Fruit fly (Drosophila melanogaster): ENCODE measurements around the gene Mvl.

Gene Mvl

dm6 chr3R:21042399-21042798 lies 18.2 kb downstream of the Mvl start, which contains the start of gene Dhc93AB:
Gene Dhc93AB (minus strand): TSS chr3R:21042499.
- TF ChIP-seq CG11902 (GFP tag; optimal IDR thresholded peaks at IDR 0.05) = no peak

DNA sequence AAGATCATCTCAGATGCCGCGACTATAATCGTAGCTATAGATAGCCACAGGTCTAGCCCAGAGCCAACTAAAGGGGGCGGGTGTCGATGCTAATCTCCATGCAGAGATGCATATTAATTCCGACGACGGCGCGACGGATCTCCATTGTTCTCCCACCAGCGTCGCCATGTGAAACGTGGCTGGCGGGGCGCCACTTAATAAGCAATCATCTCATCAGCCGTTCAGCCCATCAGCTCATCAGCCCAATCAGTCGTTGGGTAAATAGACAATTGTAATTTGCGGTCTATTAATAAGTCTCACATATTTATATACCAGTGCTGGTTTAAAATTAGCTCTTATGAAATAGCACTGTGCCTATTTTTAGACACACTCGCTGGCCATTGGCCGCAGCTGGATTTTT lies 35.1 kb downstream of the Mvl start:
- TF ChIP-seq svp (GFP tag) (peak; percentile 58), CG6792 (GFP tag; optimal IDR thresholded peaks at IDR 0.05) (no peak)

DNA sequence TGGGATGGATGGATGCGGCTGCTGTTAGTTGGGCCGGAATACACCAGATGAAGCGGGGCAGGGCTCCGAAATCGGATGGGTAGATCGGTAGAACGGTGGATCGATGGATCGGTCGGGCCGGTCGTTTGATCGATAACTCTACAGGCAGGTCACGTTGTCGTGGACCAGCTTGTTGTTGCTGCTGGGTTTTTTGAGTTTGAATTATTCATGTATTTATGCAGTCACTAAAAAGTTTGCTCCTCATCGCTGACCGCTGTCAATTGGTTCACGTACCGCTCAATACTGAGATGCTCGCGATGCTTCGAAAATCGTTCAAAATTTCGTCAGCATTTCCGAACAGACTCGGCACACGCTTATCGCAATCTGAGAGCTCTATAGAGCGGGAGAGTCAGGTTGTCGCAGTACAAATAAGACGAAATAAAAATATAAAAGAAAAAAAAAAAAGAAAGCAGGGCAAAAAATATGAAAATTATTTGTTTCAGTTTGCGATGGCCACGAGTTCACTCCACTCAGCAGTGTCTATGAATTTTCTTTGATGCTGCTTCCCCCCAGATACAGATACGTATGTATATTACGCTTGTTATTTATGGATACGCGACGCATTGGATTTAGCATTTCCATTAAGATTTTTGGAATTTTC lies 36.6 kb downstream of the Mvl start, which contains the start of gene peg:
Gene peg (minus strand): TSS at position 262 of the 640 bp plus-strand sequence.
- TF ChIP-seq Hr39 (GFP tag; optimal IDR thresholded peaks at IDR 0.05) = no peak
- TF ChIP-seq Blimp-1 (GFP tag; optimal IDR thresholded peaks at IDR 0.05) = no peak
- no peak for TF ChIP-seq dac (GFP tag; optimal IDR thresholded peaks at IDR 0.05)
- no peak for TF ChIP-seq CG10669 (GFP tag; optimal IDR thresholded peaks at IDR 0.05)
- TF ChIP-seq CG9139 (GFP tag; optimal IDR thresholded peaks at IDR 0.05) = peak; percentile 31
- TF ChIP-seq pdm3 (GFP tag; optimal IDR thresholded peaks at IDR 0.05) = peak; percentile 12
- TF ChIP-seq salr (GFP tag; optimal IDR thresholded peaks at IDR 0.05) = no peak
- TF ChIP-seq vri (GFP tag; optimal IDR thresholded peaks at IDR 0.05) = peak; percentile 70
- no peak for TF ChIP-seq dsx (GFP tag; optimal IDR thresholded peaks at IDR 0.05; ENCODE audit: poor library complexity, severe bottlenecking)
- no peak for TF ChIP-seq Sox15 (GFP tag; optimal IDR thresholded peaks at IDR 0.05)
- TF ChIP-seq net (GFP tag; optimal IDR thresholded peaks at IDR 0.05) = peak; percentile 28
- no peak for TF ChIP-seq esn (GFP tag; optimal IDR thresholded peaks at IDR 0.05)
- no peak for TF ChIP-seq CG31627 (GFP tag; optimal IDR thresholded peaks at IDR 0.05)
- TF ChIP-seq CG11294 (GFP tag; IDR thresholded peaks at IDR 0.05) = no peak
- TF ChIP-seq ss (GFP tag; optimal IDR thresholded peaks at IDR 0.05) = no peak
- TF ChIP-seq fd85E (GFP tag; optimal IDR thresholded peaks at IDR 0.05) = no peak
- TF ChIP-seq Gug (GFP tag; IDR thresholded peaks at IDR 0.05) = peak; percentile 40; the same call in 1 of the 2 replicates
- TF ChIP-seq CG6276 (GFP tag; optimal IDR thresholded peaks at IDR 0.05) = peak; percentile 55
- peak; percentile 55 for TF ChIP-seq CG16779 (tag; optimal IDR thresholded peaks at IDR 0.05)
- TF ChIP-seq Eip93F (GFP tag; optimal IDR thresholded peaks at IDR 0.05) = no peak
- no peak for TF ChIP-seq fd59A (GFP tag; optimal IDR thresholded peaks at IDR 0.05)
- peak; percentile 26 for TF ChIP-seq OdsH (GFP tag; optimal IDR thresholded peaks at IDR 0.05)
- TF ChIP-seq lz (GFP tag; optimal IDR thresholded peaks at IDR 0.05) = no peak
- no peak for TF ChIP-seq Ets21C (GFP tag; optimal IDR thresholded peaks at IDR 0.05)
- no peak for TF ChIP-seq CG8632 (GFP tag; optimal IDR thresholded peaks at IDR 0.05)
- TF ChIP-seq achi (GFP tag; optimal IDR thresholded peaks at IDR 0.05) = no peak
- peak; percentile 81 for TF ChIP-seq svp (GFP tag)
- peak; percentile 8 for TF ChIP-seq Smox (GFP tag; optimal IDR thresholded peaks at IDR 0.05)
- no peak for TF ChIP-seq CG10631 (GFP tag; optimal IDR thresholded peaks at IDR 0.05)
- no peak for TF ChIP-seq cyc (GFP tag; optimal IDR thresholded peaks at IDR 0.05)
- no peak for TF ChIP-seq CG4318 (GFP tag; optimal IDR thresholded peaks at IDR 0.05)
- peak; percentile 44; the same call in 1 of the 2 replicates for TF ChIP-seq CG15336 (GFP tag; IDR thresholded peaks at IDR 0.05)
- TF ChIP-seq Eip75B (GFP tag; optimal IDR thresholded peaks at IDR 0.05) = no peak
- no peak for TF ChIP-seq CG11762 (GFP tag; optimal IDR thresholded peaks at IDR 0.05; ENCODE audit: insufficient read depth)
- TF ChIP-seq topi (GFP tag; optimal IDR thresholded peaks at IDR 0.05) = peak; percentile 38
- TF ChIP-seq fkh (GFP tag; optimal IDR thresholded peaks at IDR 0.05) = no peak
- no peak for TF ChIP-seq Sox14 (GFP tag; optimal IDR thresholded peaks at IDR 0.05)
- TF ChIP-seq CG8319 (GFP tag; optimal IDR thresholded peaks at IDR 0.05) = no peak
- TF ChIP-seq CG6163 (GFP tag; IDR thresholded peaks at IDR 0.05) = peak; percentile 75
- TF ChIP-seq eg (GFP tag; IDR thresholded peaks at IDR 0.05) = peak; percentile 81
- peak; percentile 26 for TF ChIP-seq CG6808 (GFP tag; optimal IDR thresholded peaks at IDR 0.05)
- TF ChIP-seq spab (GFP tag; optimal IDR thresholded peaks at IDR 0.05) = no peak
- TF ChIP-seq CG7368 (GFP tag; optimal IDR thresholded peaks at IDR 0.05) = no peak
- TF ChIP-seq Ets96B (tag; optimal IDR thresholded peaks at IDR 0.05) = no peak
- no peak for TF ChIP-seq CG6792 (GFP tag; optimal IDR thresholded peaks at IDR 0.05)
- no peak for TF ChIP-seq Hr4 (GFP tag; optimal IDR thresholded peaks at IDR 0.05)

Data from whole organism, prepupa.